Worm (Caenorhabditis elegans): ENCODE results near the gene T06E8.8.
A peak's percentile ranks its signal among the peaks of the same experiment; 100 is the strongest.

Gene T06E8.8

DNA sequence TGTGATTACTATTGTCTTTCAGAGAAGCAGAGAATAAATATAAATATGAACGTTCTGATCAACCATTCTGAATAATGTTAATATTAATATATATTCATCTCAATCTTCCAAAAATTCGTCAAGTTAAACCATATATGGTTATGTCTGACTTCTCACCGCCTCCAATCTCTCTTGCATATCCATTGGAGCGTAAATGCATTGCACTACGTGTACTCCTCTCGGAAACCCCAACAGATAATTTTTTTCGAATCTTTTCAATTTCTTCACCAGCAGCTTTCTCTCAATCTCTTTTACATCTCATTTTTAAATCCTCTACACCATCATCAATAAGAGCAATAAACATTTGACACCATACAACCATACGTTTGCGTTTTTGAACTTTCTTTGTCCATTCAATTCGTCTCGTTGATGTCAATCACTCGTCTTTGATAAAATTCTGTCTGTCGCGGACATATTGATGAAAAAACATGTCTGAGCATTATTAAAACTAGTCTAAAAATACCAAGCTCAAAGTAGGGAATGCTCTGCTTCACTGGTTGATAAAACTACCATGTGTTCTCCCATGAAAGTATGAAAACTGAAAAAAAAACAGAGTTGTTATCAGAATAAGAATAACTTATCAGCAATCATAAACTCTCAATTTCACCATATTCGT is 40.1 kb upstream of the T06E8.8 start (continued):
- TF ChIP-seq nhr-71 (tag; optimal IDR thresholded peaks at IDR 0.05) = peak; percentile 73
- TF ChIP-seq snpc-4 (tag; optimal IDR thresholded peaks at IDR 0.05) = peak; percentile 33
- peak; percentile 83 for TF ChIP-seq C16A3.4 (tag; optimal IDR thresholded peaks at IDR 0.05)
- TF ChIP-seq nhr-19 (GFP tag; conservative IDR thresholded peaks at IDR 0.05) = peak; percentile 48

DNA sequence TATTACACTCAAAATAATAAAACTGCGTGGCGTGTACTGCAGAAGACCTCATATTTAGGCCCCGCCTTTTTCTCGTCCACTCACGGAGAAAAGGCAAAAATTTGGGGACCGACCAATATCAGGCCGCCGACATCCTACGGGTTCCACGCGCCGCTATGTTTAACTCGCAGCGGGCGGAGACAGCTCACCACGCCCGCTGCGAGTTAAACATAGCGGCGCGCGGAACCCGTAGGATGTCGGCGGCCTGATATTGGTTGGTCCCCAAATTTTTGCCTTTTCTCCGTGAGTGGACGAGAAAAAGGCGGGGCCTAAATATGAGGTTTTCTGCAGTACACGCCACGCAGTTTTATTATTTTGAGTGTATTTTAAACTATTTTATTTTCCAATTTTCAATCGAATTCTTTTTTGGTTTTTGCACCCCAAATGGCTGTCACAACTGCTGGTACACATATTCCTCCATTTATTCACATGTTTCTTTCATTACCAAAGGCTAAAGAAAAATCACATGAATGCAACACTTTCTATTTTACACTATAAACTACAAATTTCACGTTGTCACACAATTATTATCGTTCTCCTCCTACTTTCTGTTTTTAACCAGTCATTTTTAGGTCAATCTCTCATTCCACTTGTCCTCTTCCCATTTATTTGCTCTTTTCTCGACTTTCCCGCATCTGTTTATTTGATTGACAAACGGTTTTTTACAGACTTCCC is 39.3 kb upstream of the T06E8.8 start, which contains the start of gene uda-1:
Gene uda-1, plus strand, starts transcription at position 708 of the 714 bp plus-strand sequence.
- TF ChIP-seq blmp-1 (tag; optimal IDR thresholded peaks at IDR 0.05) (peak; percentile 21), snpc-4 (tag; optimal IDR thresholded peaks at IDR 0.05) (peak; percentile 67), lin-35 (GFP tag; optimal IDR thresholded peaks at IDR 0.05) (peak in 1 of 2 experiments; percentile 21), nhr-20 (tag; optimal IDR thresholded peaks at IDR 0.05) (peak; percentile 21), nhr-85 (tag) (peak; percentile 9)

DNA sequence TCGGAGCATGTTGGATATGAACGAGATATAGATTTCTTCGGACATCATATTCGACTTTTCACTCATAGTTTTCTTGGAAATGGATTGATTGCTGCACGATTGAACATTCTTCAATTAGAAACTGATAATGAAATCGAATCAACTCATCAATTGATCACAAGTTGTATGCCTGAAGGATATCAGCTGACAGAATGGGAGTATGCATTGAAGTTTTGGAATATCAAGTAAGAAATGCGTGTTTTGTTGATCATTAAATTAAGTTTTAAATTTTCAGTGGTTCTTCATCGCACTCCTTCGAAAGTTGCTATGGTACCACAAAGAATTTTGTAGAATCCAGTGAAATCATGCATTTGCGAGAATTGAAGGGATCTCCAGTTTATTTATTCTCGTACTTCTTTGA is 37.2 kb upstream of the T06E8.8 start:
- TF ChIP-seq efl-3 (GFP tag; optimal IDR thresholded peaks at IDR 0.05) (no peak), lin-13 (GFP tag; optimal IDR thresholded peaks at IDR 0.05) (no peak), mab-9 (GFP tag; IDR thresholded peaks at IDR 0.05) (no peak), efl-1 (optimal IDR thresholded peaks at IDR 0.05) (no peak), efl-1 (GFP tag; optimal IDR thresholded peaks at IDR 0.05 in 1 of 2) (peak in 1 of 2 experiments; percentile 90), dsc-1 (tag; optimal IDR thresholded peaks at IDR 0.05) (no peak), elt-3 (tag; optimal IDR thresholded peaks at IDR 0.05) (peak in 1 of 6 experiments; percentile 27), hlh-4 (tag; optimal IDR thresholded peaks at IDR 0.05) (no peak), mep-1 (tag; optimal IDR thresholded peaks at IDR 0.05) (no peak), nhr-47 (tag; optimal IDR thresholded peaks at IDR 0.05) (no peak), blmp-1 (tag; optimal IDR thresholded peaks at IDR 0.05) (no peak), unc-130 (tag; optimal IDR thresholded peaks at IDR 0.05) (peak; percentile 34), dpl-1 (GFP tag; optimal IDR thresholded peaks at IDR 0.05) (no peak), lin-35 (GFP tag; optimal IDR thresholded peaks at IDR 0.05) (peak in 1 of 2 experiments; percentile 8)

DNA sequence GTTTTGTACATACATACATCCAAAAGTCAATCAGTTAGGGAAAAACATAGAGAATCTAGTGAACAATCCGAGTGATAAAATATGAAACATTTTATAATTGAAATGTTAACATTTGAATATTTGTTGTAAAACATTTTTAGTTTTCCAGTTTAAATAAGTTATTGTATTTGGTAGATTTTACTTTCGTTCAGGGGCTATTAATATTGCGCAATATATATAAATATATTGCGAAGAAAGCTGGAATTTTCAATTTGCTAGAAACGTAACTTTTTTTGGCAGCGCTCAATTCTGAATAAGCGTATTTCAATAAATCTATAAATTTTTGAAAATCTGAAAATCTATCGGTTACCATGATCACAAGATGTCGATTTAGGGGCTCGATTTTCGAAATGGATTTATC is 36.1 kb upstream of the T06E8.8 start:
- TF ChIP-seq lsy-2 (tag; optimal IDR thresholded peaks at IDR 0.05) = no peak
- TF ChIP-seq grh-1 (GFP tag; IDR thresholded peaks at IDR 0.05) = no peak
- no peak for TF ChIP-seq xbp-1 (tag; optimal IDR thresholded peaks at IDR 0.05)
- no peak for TF ChIP-seq lir-3 (tag; optimal IDR thresholded peaks at IDR 0.05; ENCODE audit: poor library complexity)
- TF ChIP-seq F16B12.6 (tag; optimal IDR thresholded peaks at IDR 0.05) = no peak
- no peak for TF ChIP-seq efl-3 (GFP tag; optimal IDR thresholded peaks at IDR 0.05)

DNA sequence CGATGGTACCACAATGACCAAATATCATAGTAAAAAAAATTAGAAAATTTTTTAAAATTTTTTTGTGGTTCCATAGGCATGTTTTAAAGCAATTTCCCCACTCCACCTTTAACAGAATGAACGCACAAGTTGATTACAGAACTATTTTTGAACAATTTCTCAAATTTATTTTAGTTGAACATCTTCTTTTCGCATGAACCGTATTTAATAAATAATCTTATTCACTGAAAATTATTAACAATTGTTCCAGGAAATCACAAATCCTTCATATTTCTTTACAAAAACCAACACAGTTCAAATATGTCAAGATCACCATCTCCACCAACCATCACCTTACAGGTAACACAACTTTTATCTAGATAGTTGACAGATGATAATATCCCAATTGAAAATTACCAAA is 31.9 kb upstream of the T06E8.8 start, which contains the start of gene lea-1:
Gene lea-1, plus strand, starts transcription at position 301 of the 400 bp plus-strand sequence.
- TF ChIP-seq pax-3 (tag; optimal IDR thresholded peaks at IDR 0.05) = no peak
- TF ChIP-seq vab-15 (tag; optimal IDR thresholded peaks at IDR 0.05) = no peak
- no peak for TF ChIP-seq lsy-2 (tag; optimal IDR thresholded peaks at IDR 0.05)
- no peak for TF ChIP-seq mab-9 (GFP tag; IDR thresholded peaks at IDR 0.05)

DNA sequence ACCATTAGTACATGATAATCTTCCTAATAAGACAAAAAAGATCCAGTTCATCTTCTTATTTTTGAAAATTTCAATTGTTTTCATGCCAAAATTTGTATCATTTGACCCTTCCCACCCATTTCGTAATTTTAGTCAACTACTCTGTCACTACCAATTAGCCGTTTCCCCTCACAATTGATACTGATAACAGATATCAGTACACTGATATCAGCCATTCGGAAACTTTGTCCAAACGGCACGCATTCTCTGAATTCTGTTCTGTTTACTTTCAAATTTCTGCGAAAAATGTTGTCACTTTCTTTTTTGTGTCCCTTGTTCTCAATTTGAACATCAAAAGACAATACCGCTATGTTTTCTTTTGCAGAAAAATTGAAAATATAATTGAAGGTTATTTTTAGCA is 30.9 kb upstream of the T06E8.8 start:
- TF ChIP-seq ama-1 (optimal IDR thresholded peaks at IDR 0.05) = no peak
- TF ChIP-seq elt-3 (tag; optimal IDR thresholded peaks at IDR 0.05) = peak in 5 of 6 experiments; percentile 71 to 98 (median 80)
- peak in 1 of 2 experiments; percentile 33 for TF ChIP-seq lin-35 (GFP tag; optimal IDR thresholded peaks at IDR 0.05)
- TF ChIP-seq lin-39 (tag; optimal IDR thresholded peaks at IDR 0.05) = no peak
- peak; percentile 41 for TF ChIP-seq pag-3 (tag; optimal IDR thresholded peaks at IDR 0.05; ENCODE audit: borderline replicate concordance, insufficient read depth)
- no peak for TF ChIP-seq xbp-1 (tag; optimal IDR thresholded peaks at IDR 0.05)
- TF ChIP-seq blmp-1 (tag; optimal IDR thresholded peaks at IDR 0.05) = peak; percentile 65
- TF ChIP-seq skn-1 (tag; optimal IDR thresholded peaks at IDR 0.05) = no peak
- TF ChIP-seq efl-1 (optimal IDR thresholded peaks at IDR 0.05) = no peak
- no peak for TF ChIP-seq efl-1 (GFP tag; optimal IDR thresholded peaks at IDR 0.05 in 1 of 2)
- TF ChIP-seq unc-30 (tag; optimal IDR thresholded peaks at IDR 0.05) = no peak
- TF ChIP-seq ceh-90 (tag; optimal IDR thresholded peaks at IDR 0.05) = no peak
- no peak for TF ChIP-seq fkh-8 (tag; optimal IDR thresholded peaks at IDR 0.05)
- TF ChIP-seq hlh-4 (tag; optimal IDR thresholded peaks at IDR 0.05) = no peak
- TF ChIP-seq ces-1 (GFP tag; optimal IDR thresholded peaks at IDR 0.05) = no peak
- TF ChIP-seq fkh-4 (tag; optimal IDR thresholded peaks at IDR 0.05; ENCODE audit: borderline replicate concordance) = no peak
- TF ChIP-seq elt-2 (tag; optimal IDR thresholded peaks at IDR 0.05) = peak; percentile 42
- no peak for TF ChIP-seq snu-23 (GFP tag; optimal IDR thresholded peaks at IDR 0.05)
- TF ChIP-seq lin-14 (GFP tag; optimal IDR thresholded peaks at IDR 0.05) = peak; percentile 42
- TF ChIP-seq hpl-2 (GFP tag; optimal IDR thresholded peaks at IDR 0.05) = no peak
